Worm (Caenorhabditis elegans) whole organism, L1 larva: ENCODE data around the gene rol-8.
A peak's percentile ranks its signal among the peaks of the same experiment; 100 is the strongest.

Experiments
- C04F5.9 ChIP-seq: sonication (generic microtip); optimal IDR thresholded peaks from 2 replicates; lab custom pipeline; 2016; ENCODE audit warnings: missing genetic modification characterization, missing compliant biosample characterization
- C16A3.4 ChIP-seq: fragments of 150-350 bp; optimal IDR thresholded peaks from 2 replicates; lab custom pipeline; 2014; ENCODE audit warnings: missing biosample characterization, missing genetic modification characterization
- C34B4.2 ChIP-seq: sonication (generic microtip); optimal IDR thresholded peaks from 2 replicates; lab custom pipeline; 2017; ENCODE audit warnings: mild to moderate bottlenecking, missing genetic modification characterization, missing compliant biosample characterization
- aha-1 ChIP-seq: fragments of 150-350 bp; optimal IDR thresholded peaks from 2 replicates; lab custom pipeline; 2014; ENCODE audit warnings: missing biosample characterization, missing genetic modification characterization
- ama-1 ChIP-seq: fragments of 150-350 bp; optimal IDR thresholded peaks from 2 replicates; lab custom pipeline; 2014
- blmp-1 ChIP-seq: fragments of 150-350 bp; optimal IDR thresholded peaks from 2 replicates; lab custom pipeline; 2014; ENCODE audit warnings: missing biosample characterization, missing genetic modification characterization
- ceh-90 ChIP-seq: sonication (generic microtip); optimal IDR thresholded peaks from 2 replicates; lab custom pipeline; 2016; ENCODE audit warnings: missing genetic modification characterization, missing compliant biosample characterization
- dpl-1 ChIP-seq, 3 experiments: fragments of 150-350 bp in 2 of 3; sonication (generic microtip) in 1 of 3; optimal IDR thresholded peaks; 2 replicates each; lab custom pipeline; 2014 to 2017; ENCODE audit warnings: missing biosample characterization in 3 of 3, missing genetic modification characterization in 3 of 3, missing genetic modification reagents in 3 of 3
- egl-27 ChIP-seq, 2 experiments: fragments of 150-350 bp in 1 of 2; sonication (generic microtip); optimal IDR thresholded peaks; 3 replicates each; lab custom pipeline; 2017 to 2018; ENCODE audit warnings: missing biosample characterization in 2 of 2, missing genetic modification characterization in 2 of 2, missing genetic modification reagents in 2 of 2
- elt-2 ChIP-seq: sonication (generic microtip); optimal IDR thresholded peaks from 2 replicates; lab custom pipeline; 2016; ENCODE audit warnings: missing genetic modification characterization, mild to moderate bottlenecking, inconsistent platforms, missing compliant biosample characterization, missing genetic modification reagents
- elt-3 ChIP-seq, 6 experiments: fragments of 150-350 bp in 1 of 6; sonication (generic microtip); optimal IDR thresholded peaks; 2 replicates each; lab custom pipeline; 2017 to 2018; ENCODE audit warnings: missing biosample characterization in 6 of 6, missing genetic modification characterization in 6 of 6, inconsistent platforms in 1 of 6
- fkh-10 ChIP-seq: sonication (generic microtip); optimal IDR thresholded peaks from 2 replicates; lab custom pipeline; 2017; ENCODE audit warnings: missing biosample characterization, missing genetic modification reagents, missing genetic modification characterization
- grh-1 ChIP-seq: fragments of 200-800 bp; sonication (Bioruptor generic); IDR thresholded peaks from 2 replicates; pipeline ENCODE4 v1.3.6; 2022; ENCODE audit warnings: missing genetic modification reagents, missing genetic modification characterization, missing compliant biosample characterization
- isw-1 ChIP-seq: fragments of 200-800 bp; sonication (Bioruptor generic); IDR thresholded peaks from 2 replicates; pipeline ENCODE4 v1.3.6; 2022; ENCODE audit warnings: missing genetic modification characterization, missing compliant biosample characterization
- lin-15B ChIP-seq: fragments of 150-350 bp; sonication (generic microtip); optimal IDR thresholded peaks from 3 replicates; lab custom pipeline; 2014; ENCODE audit warnings: missing biosample characterization, missing genetic modification characterization
- lin-35 ChIP-seq, 2 experiments: fragments of 150-350 bp; optimal IDR thresholded peaks; 2 replicates each; lab custom pipeline; 2014; ENCODE audit warnings: missing biosample characterization in 2 of 2, missing genetic modification characterization in 2 of 2, missing genetic modification reagents in 2 of 2
- lsy-2 ChIP-seq, 2 experiments: fragments of 150-350 bp; optimal IDR thresholded peaks; 2 replicates each; lab custom pipeline; 2014; ENCODE audit warnings: missing biosample characterization in 2 of 2, missing genetic modification characterization in 2 of 2
- mab-9 ChIP-seq: fragments of 200-800 bp; sonication (Bioruptor generic); IDR thresholded peaks from 2 replicates; pipeline ENCODE4 v1.3.6; 2022; ENCODE audit warnings: missing genetic modification reagents, missing genetic modification characterization, missing compliant biosample characterization
- nhr-12 ChIP-seq: sonication (generic microtip); optimal IDR thresholded peaks from 2 replicates; lab custom pipeline; 2017; ENCODE audit warnings: missing biosample characterization, missing genetic modification characterization
- nhr-19 ChIP-seq: fragments of 200-800 bp; sonication (Bioruptor generic); conservative IDR thresholded peaks from 2 replicates; pipeline ENCODE4 v1.3.6; 2022; ENCODE audit warnings: missing genetic modification characterization, missing compliant biosample characterization
- nhr-237 ChIP-seq: fragments of 150-350 bp; optimal IDR thresholded peaks from 2 replicates; lab custom pipeline; 2014; ENCODE audit warnings: missing biosample characterization, missing genetic modification characterization
- nhr-47 ChIP-seq: sonication (generic microtip); optimal IDR thresholded peaks from 2 replicates; lab custom pipeline; 2016; ENCODE audit warnings: mild to moderate bottlenecking, missing genetic modification characterization, moderate library complexity, missing compliant biosample characterization
- nhr-71 ChIP-seq: sonication (generic microtip); optimal IDR thresholded peaks from 2 replicates; lab custom pipeline; 2016; ENCODE audit warnings: mild to moderate bottlenecking, missing genetic modification characterization, moderate library complexity, missing compliant biosample characterization
- nhr-85 ChIP-seq: sonication (generic microtip); peaks from one replicate; lab custom pipeline; 2016; ENCODE audit warnings: missing genetic modification characterization, inconsistent platforms, missing compliant biosample characterization
- nhr-90 ChIP-seq: sonication (generic microtip); optimal IDR thresholded peaks from 2 replicates; lab custom pipeline; 2016; ENCODE audit warnings: mild to moderate bottlenecking, missing genetic modification characterization, missing compliant biosample characterization; ENCODE audit not compliant: poor library complexity
- pqm-1 ChIP-seq: sonication (generic microtip); optimal IDR thresholded peaks from 3 replicates; lab custom pipeline; 2017; ENCODE audit warnings: missing biosample characterization, missing genetic modification characterization
- rnt-1 ChIP-seq: sonication (generic microtip); optimal IDR thresholded peaks from 2 replicates; lab custom pipeline; 2016; ENCODE audit warnings: mild to moderate bottlenecking, missing genetic modification characterization, moderate library complexity, missing compliant biosample characterization
- snpc-4 ChIP-seq: fragments of 150-350 bp; optimal IDR thresholded peaks from 2 replicates; lab custom pipeline; 2014; ENCODE audit warnings: missing biosample characterization, missing genetic modification characterization
- snu-23 ChIP-seq: sonication (generic microtip); optimal IDR thresholded peaks from 2 replicates; lab custom pipeline; 2016; ENCODE audit warnings: missing genetic modification characterization, missing compliant biosample characterization
- sox-4 ChIP-seq: sonication (generic microtip); optimal IDR thresholded peaks from 2 replicates; lab custom pipeline; 2016; ENCODE audit warnings: missing genetic modification characterization, missing compliant biosample characterization
- sptf-1 ChIP-seq: fragments of 150-350 bp; optimal IDR thresholded peaks from 2 replicates; lab custom pipeline; 2014; ENCODE audit warnings: missing biosample characterization, missing genetic modification characterization
- swsn-7 ChIP-seq: sonication (generic microtip); optimal IDR thresholded peaks from 2 replicates; lab custom pipeline; 2016; ENCODE audit warnings: missing genetic modification characterization, missing compliant biosample characterization
- tbx-2 ChIP-seq: sonication (generic microtip); optimal IDR thresholded peaks from 2 replicates; lab custom pipeline; 2016; ENCODE audit warnings: missing genetic modification characterization, missing compliant biosample characterization
- unc-130 ChIP-seq: fragments of 150-350 bp; optimal IDR thresholded peaks from 2 replicates; lab custom pipeline; 2017; ENCODE audit warnings: missing biosample characterization, missing genetic modification characterization, inconsistent platforms
- unc-86 ChIP-seq: sonication (generic microtip); optimal IDR thresholded peaks from 2 replicates; lab custom pipeline; 2016; ENCODE audit warnings: missing genetic modification characterization, missing compliant biosample characterization
- unc-98 ChIP-seq: fragments of 200-800 bp; sonication (Bioruptor generic); IDR thresholded peaks from 2 replicates; pipeline ENCODE4 v1.3.6; 2022; ENCODE audit warnings: missing genetic modification characterization, missing compliant biosample characterization
- vab-15 ChIP-seq: sonication (generic microtip); optimal IDR thresholded peaks from 2 replicates; lab custom pipeline; 2017; ENCODE audit warnings: missing genotype, mild to moderate bottlenecking, missing genetic modification characterization, missing compliant biosample characterization
- xbp-1 ChIP-seq: sonication (generic microtip); optimal IDR thresholded peaks from 2 replicates; lab custom pipeline; 2016; ENCODE audit warnings: missing genetic modification characterization, missing compliant biosample characterization
- zag-1 ChIP-seq: fragments of 150-350 bp; optimal IDR thresholded peaks from 2 replicates; lab custom pipeline; 2014; ENCODE audit warnings: missing biosample characterization, missing genetic modification characterization
- zip-4 ChIP-seq: fragments of 200-800 bp; sonication (Bioruptor generic); optimal IDR thresholded peaks from 2 replicates; lab custom pipeline; 2018; ENCODE audit warnings: mild to moderate bottlenecking, missing genetic modification characterization, moderate library complexity, missing compliant biosample characterization
- ztf-4 ChIP-seq: fragments of 150-350 bp; optimal IDR thresholded peaks from 2 replicates; lab custom pipeline; 2014; ENCODE audit warnings: missing biosample characterization, missing genetic modification characterization

The rol-8 gene

ce11 chrII:7537603-7538230 is 6.2 kb upstream of the rol-8 start, which contains the start of gene nfi-1 (continued):
- TF ChIP-seq C34B4.2 = no peak
- no peak for TF ChIP-seq fkh-10 (GFP tag; lab: Kevin White, UChicago)
- TF ChIP-seq unc-98 = no peak
- TF ChIP-seq ceh-90 (tag; lab: Kevin White, UChicago) = no peak
- peak; percentile 60 for TF ChIP-seq snu-23 (GFP tag; lab: Kevin White, UChicago)
- no peak for TF ChIP-seq egl-27 (tag; optimal IDR thresholded peaks at IDR 0.05; lab: Kevin White, UChicago)
- TF ChIP-seq tbx-2 = peak; percentile 53
- TF ChIP-seq blmp-1 = peak; percentile 65
- peak; percentile 13 for TF ChIP-seq nhr-85 (tag; lab: Kevin White, UChicago)
- no peak for TF ChIP-seq grh-1
- TF ChIP-seq dpl-1 (GFP tag; optimal IDR thresholded peaks at IDR 0.05; lab: Kevin White, UChicago) = peak; percentile 65 to 87 (median 76)
- TF ChIP-seq nhr-19 (GFP tag; lab: Robert Waterston, UW) = no peak
- peak; percentile 67 for TF ChIP-seq lin-15B (tag; lab: Kevin White, UChicago)
- peak in 1 of 6 experiments; percentile 50 for TF ChIP-seq elt-3 (tag; optimal IDR thresholded peaks at IDR 0.05; lab: Kevin White, UChicago)
- TF ChIP-seq rnt-1 (tag; lab: Kevin White, UChicago) = peak; percentile 72
- TF ChIP-seq unc-86 (tag; lab: Kevin White, UChicago) = no peak
- TF ChIP-seq unc-130 (tag; lab: Kevin White, UChicago) = peak; percentile 55
- peak; percentile 17 for TF ChIP-seq swsn-7 (tag; lab: Kevin White, UChicago)
- TF ChIP-seq nhr-47 (tag; lab: Kevin White, UChicago) = peak; percentile 38
- peak; percentile 53 for TF ChIP-seq xbp-1 (tag; lab: Kevin White, UChicago)
- peak; percentile 8 for TF ChIP-seq snpc-4 (tag; lab: Kevin White, UChicago)
- TF ChIP-seq C16A3.4 (tag; lab: Kevin White, UChicago) = peak; percentile 72
- peak; percentile 74 to 88 for TF ChIP-seq lin-35 (GFP tag; optimal IDR thresholded peaks at IDR 0.05; lab: Kevin White, UChicago)

ce11 chrII:7542952-7543351 is 956 bp upstream of the rol-8 start:
- TF ChIP-seq blmp-1 = peak; percentile 58
- no peak for TF ChIP-seq zip-4 (GFP tag; lab: Kevin White, UChicago)

DNA sequence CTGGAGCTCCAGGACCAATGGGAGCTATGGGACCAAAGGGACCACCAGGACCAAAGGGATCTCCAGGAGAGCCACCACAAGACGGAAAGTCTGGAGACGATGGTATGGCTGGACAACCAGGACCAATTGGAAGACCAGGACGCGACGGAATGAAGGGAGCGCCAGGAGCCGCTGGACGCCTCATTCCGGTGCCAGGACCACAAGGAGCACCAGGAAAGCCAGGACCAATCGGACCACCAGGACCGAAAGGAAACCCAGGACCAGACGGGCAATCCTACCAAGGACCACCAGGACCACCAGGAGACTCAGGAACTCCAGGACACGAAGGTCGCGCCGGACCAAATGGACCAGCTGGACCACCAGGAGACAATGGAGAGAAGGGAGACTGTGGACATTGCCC is 874 bp downstream of the rol-8 start:
- TF ChIP-seq nhr-71 (tag; lab: Kevin White, UChicago) (no peak), elt-2 (tag; lab: Kevin White, UChicago) (no peak), mab-9 (GFP tag; lab: Robert Waterston, UW) (no peak), zag-1 (no peak), dpl-1 (GFP tag; optimal IDR thresholded peaks at IDR 0.05; lab: Kevin White, UChicago) (no peak), blmp-1 (no peak), isw-1 (no peak), xbp-1 (tag; lab: Kevin White, UChicago) (no peak), sptf-1 (tag; lab: Kevin White, UChicago) (no peak), nhr-12 (tag; lab: Kevin White, UChicago) (no peak), C34B4.2 (no peak), unc-98 (no peak), aha-1 (tag; lab: Kevin White, UChicago) (no peak)
- TF ChIP-seq, all 84 proteins: peak for 0

ce11 chrII:7545364-7545763 is 1.5 kb downstream of the rol-8 start:
- TF ChIP-seq ztf-4 (tag; lab: Kevin White, UChicago) (peak; percentile 17), nhr-19 (GFP tag; lab: Robert Waterston, UW) (no peak), blmp-1 (peak; percentile 97), ama-1 (lab: Kevin White, UChicago) (peak; percentile 85)

DNA sequence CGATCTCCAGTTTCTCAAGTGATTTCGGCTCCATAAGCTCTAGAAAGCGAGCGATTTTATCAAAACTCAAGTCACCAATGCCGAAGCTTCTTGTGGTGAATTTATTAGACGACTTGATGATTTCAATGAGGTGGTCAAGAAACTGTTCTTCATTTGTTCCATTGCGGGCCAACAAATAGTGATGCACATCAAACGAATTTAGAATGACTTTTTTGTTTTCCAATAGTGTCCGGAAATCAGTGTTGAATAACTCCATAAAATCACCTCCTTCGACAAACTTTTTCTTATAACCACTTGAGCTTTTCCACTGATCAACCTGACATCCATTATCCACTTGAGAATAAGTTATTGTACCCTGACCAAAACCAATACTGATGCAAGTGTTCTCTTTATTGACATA is 3.4 kb downstream of the rol-8 start:
- TF ChIP-seq sox-4 (tag; lab: Kevin White, UChicago) (no peak), sptf-1 (tag; lab: Kevin White, UChicago) (no peak), nhr-237 (tag; lab: Kevin White, UChicago) (no peak), vab-15 (tag; lab: Kevin White, UChicago) (no peak), lsy-2 (tag; optimal IDR thresholded peaks at IDR 0.05; lab: Kevin White, UChicago) (no peak), xbp-1 (tag; lab: Kevin White, UChicago) (no peak), C04F5.9 (tag; lab: Kevin White, UChicago) (no peak), nhr-90 (tag; lab: Kevin White, UChicago) (no peak), nhr-47 (tag; lab: Kevin White, UChicago) (no peak), elt-2 (tag; lab: Kevin White, UChicago) (no peak), pqm-1 (tag; lab: Kevin White, UChicago) (no peak)
